Fruit fly (Drosophila melanogaster): ENCODE data around the gene mnb.

- peak; percentile 18 for TF ChIP-seq CG9705 (GFP tag; optimal IDR thresholded peaks at IDR 0.05)
- no peak for TF ChIP-seq lola (GFP tag; optimal IDR thresholded peaks at IDR 0.05)
- peak; percentile 26 for TF ChIP-seq rgr (GFP tag; optimal IDR thresholded peaks at IDR 0.05)
- TF ChIP-seq Hr83 (GFP tag; optimal IDR thresholded peaks at IDR 0.05; ENCODE audit: poor library complexity, severe bottlenecking), result no peak
- TF ChIP-seq woc (GFP tag; optimal IDR thresholded peaks at IDR 0.05), result no peak
- TF ChIP-seq h (GFP tag; optimal IDR thresholded peaks at IDR 0.05), result peak; percentile 59
- TF ChIP-seq Myc (optimal IDR thresholded peaks at IDR 0.05), result no peak
Observed at dm6 chrX:17856458-17857277, 30.4 kb downstream of the mnb start, which contains the start of gene Srx.
